Fruit fly (Drosophila melanogaster) whole organism, prepupa: ENCODE results near the gene CG17404.

Experiments
- Blimp-1 ChIP-seq: fragments of 200-800 bp; sonication (Bioruptor generic); optimal IDR thresholded peaks from 3 replicates; lab custom pipeline; 2017; ENCODE audit warnings: missing biosample characterization, missing genetic modification characterization, mild to moderate bottlenecking, moderate library complexity, missing genetic modification reagents
- CG10631 ChIP-seq: fragments of 200-800 bp; sonication (Bioruptor generic); optimal IDR thresholded peaks from 2 replicates; lab custom pipeline; 2016; ENCODE audit warnings: missing biosample characterization, missing genetic modification characterization
- CG11762 ChIP-seq: fragments of 200-800 bp; sonication (Bioruptor generic); optimal IDR thresholded peaks from 3 replicates; lab custom pipeline; 2016; ENCODE audit warnings: missing biosample characterization, missing genetic modification characterization; ENCODE audit not compliant: insufficient read depth
- CG16779 ChIP-seq: fragments of 200-800 bp; sonication (Bioruptor generic); optimal IDR thresholded peaks from 3 replicates; lab custom pipeline; 2017; ENCODE audit warnings: missing biosample characterization, mild to moderate bottlenecking, missing genetic modification characterization
- CG32006 ChIP-seq: fragments of 200-800 bp; sonication (Bioruptor generic); optimal IDR thresholded peaks from 3 replicates; lab custom pipeline; 2017; ENCODE audit warnings: missing biosample characterization, mild to moderate bottlenecking, missing genetic modification characterization
- CG7368 ChIP-seq: fragments of 200-800 bp; sonication (Bioruptor generic); optimal IDR thresholded peaks from 3 replicates; lab custom pipeline; 2016; ENCODE audit warnings: missing biosample characterization, missing genetic modification characterization
- Eip93F ChIP-seq: fragments of 200-800 bp; sonication (Bioruptor generic); optimal IDR thresholded peaks from 2 replicates; lab custom pipeline; 2016; ENCODE audit warnings: missing biosample characterization, mild to moderate bottlenecking, missing genetic modification characterization
- Ets96B ChIP-seq: fragments of 200-800 bp; optimal IDR thresholded peaks from 2 replicates; lab custom pipeline; 2019; ENCODE audit warnings: missing biosample characterization, mild to moderate bottlenecking, missing genetic modification characterization, moderate library complexity
- Lpt ChIP-seq: fragments of 200-800 bp; sonication (Bioruptor generic); optimal IDR thresholded peaks from 3 replicates; lab custom pipeline; 2016; ENCODE audit warnings: missing biosample characterization, missing genetic modification characterization
- Sox102F ChIP-seq: fragments of 200-800 bp; sonication (Bioruptor generic); optimal IDR thresholded peaks from 2 replicates; lab custom pipeline; 2016; ENCODE audit warnings: missing biosample characterization, mild to moderate bottlenecking, missing genetic modification characterization
- fd59A ChIP-seq: fragments of 200-800 bp; sonication (Bioruptor generic); optimal IDR thresholded peaks from 2 replicates; lab custom pipeline; 2017; ENCODE audit warnings: missing biosample characterization, mild to moderate bottlenecking, missing genetic modification characterization, missing genetic modification reagents
- lz ChIP-seq: fragments of 200-800 bp; sonication (Bioruptor generic); optimal IDR thresholded peaks from 3 replicates; lab custom pipeline; 2016; ENCODE audit warnings: missing biosample characterization, missing genetic modification characterization
- ss ChIP-seq, 2 experiments: fragments of 200-800 bp; sonication (Bioruptor generic); optimal IDR thresholded peaks; 2 replicates in 1 of 2; 3 replicates in 1 of 2; lab custom pipeline; 2017 to 2018; ENCODE audit warnings: mild to moderate bottlenecking in 2 of 2, missing biosample characterization in 2 of 2, missing genetic modification characterization in 2 of 2, moderate library complexity in 1 of 2
- vri ChIP-seq: fragments of 200-800 bp; sonication (Bioruptor generic); optimal IDR thresholded peaks from 3 replicates; lab custom pipeline; 2016; ENCODE audit warnings: missing biosample characterization, mild to moderate bottlenecking, missing genetic modification characterization

dm6 chr3R:12250204-12250603 lies 25.4 kb upstream of the CG17404 start:
- TF ChIP-seq Ets96B = no peak
- TF ChIP-seq CG16779 (tag; lab: Kevin White, UChicago) = no peak
- TF ChIP-seq Lpt (GFP tag; lab: Kevin White, UChicago) = no peak
- TF ChIP-seq CG11762 (GFP tag; lab: Kevin White, UChicago) = no peak
- no peak for TF ChIP-seq Sox102F (GFP tag; lab: Kevin White, UChicago)
- TF ChIP-seq vri (GFP tag; lab: Kevin White, UChicago) = no peak
- no peak for TF ChIP-seq CG7368
- TF ChIP-seq fd59A (GFP tag; lab: Kevin White, UChicago) = no peak
- no peak for TF ChIP-seq ss (GFP tag; optimal IDR thresholded peaks at IDR 0.05; lab: Kevin White, UChicago)
- TF ChIP-seq lz (GFP tag; lab: Kevin White, UChicago) = no peak
- no peak for TF ChIP-seq CG32006
- TF ChIP-seq Blimp-1 (GFP tag; lab: Kevin White, UChicago) = no peak
- TF ChIP-seq CG10631 (GFP tag; lab: Kevin White, UChicago) = no peak
- TF ChIP-seq Eip93F (GFP tag; lab: Kevin White, UChicago) = no peak
